Fruit fly (Drosophila melanogaster): ENCODE data around the gene CG13698.
A peak's percentile ranks its signal among the peaks of the same experiment; 100 is the strongest.

The CG13698 gene

DNA sequence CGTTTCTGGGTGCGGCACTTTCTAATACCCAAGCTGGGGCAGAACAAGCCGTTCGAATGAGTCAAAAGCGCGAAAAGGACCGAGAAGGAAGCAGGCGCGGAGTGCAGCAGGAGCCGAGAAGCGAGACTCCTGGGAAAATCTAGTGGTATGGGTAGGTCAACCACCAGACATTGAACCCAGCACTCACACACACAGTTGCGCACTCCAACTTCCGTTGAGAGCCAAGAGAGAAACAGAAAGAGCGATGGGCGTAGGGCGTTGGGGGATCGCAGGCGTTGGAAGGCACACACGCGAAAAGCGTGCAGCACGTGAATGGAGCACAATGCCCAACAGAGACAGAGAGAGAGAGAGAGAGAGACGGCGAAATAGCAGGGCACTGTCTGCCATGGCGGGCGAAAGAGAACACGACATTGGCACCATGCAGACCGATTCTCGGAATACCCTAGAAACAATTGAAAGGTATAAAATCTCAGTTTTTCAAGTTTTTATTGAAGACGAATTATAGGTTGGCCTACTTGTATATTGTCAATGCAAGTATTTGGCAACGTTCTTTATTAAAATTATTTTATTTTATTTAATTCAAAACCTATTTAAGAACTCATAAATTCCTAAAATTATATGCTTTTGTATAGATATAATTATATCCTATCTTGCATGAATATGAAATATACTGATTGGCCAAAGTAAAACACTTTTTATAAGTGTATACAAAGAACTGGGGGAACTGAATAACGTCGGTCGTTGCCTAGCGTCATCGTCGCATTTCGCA, 28.1 kb downstream of the CG13698 start (continued):
- no peak for TF ChIP-seq lov (optimal IDR thresholded peaks at IDR 0.05)
- TF ChIP-seq lov (GFP tag; IDR thresholded peaks at IDR 0.05): no peak
- no peak for TF ChIP-seq pros (GFP tag; optimal IDR thresholded peaks at IDR 0.05)
- TF ChIP-seq Dbx (GFP tag; IDR thresholded peaks at IDR 0.05): no peak
- TF ChIP-seq CG5953 (GFP tag; IDR thresholded peaks at IDR 0.05): no peak
- TF ChIP-seq zfh2 (GFP tag; optimal IDR thresholded peaks at IDR 0.05): no peak
- no peak for TF ChIP-seq pum (GFP tag; optimal IDR thresholded peaks at IDR 0.05)
- TF ChIP-seq salm (tag; optimal IDR thresholded peaks at IDR 0.05): no peak
- TF ChIP-seq otp (GFP tag; IDR thresholded peaks at IDR 0.05): no peak
- TF ChIP-seq ATbp (GFP tag; optimal IDR thresholded peaks at IDR 0.05): peak; percentile 50
- TF ChIP-seq rib (GFP tag; IDR thresholded peaks at IDR 0.05): no peak
- no peak for TF ChIP-seq CG6689 (GFP tag; IDR thresholded peaks at IDR 0.05)
- TF ChIP-seq seq (GFP tag; IDR thresholded peaks at IDR 0.05): no peak
- TF ChIP-seq BtbVII (GFP tag; optimal IDR thresholded peaks at IDR 0.05): peak; percentile 6
- TF ChIP-seq onecut (GFP tag; IDR thresholded peaks at IDR 0.05): no peak
- no peak for TF ChIP-seq nau (GFP tag; optimal IDR thresholded peaks at IDR 0.05)
- TF ChIP-seq jigr1 (GFP tag; IDR thresholded peaks at IDR 0.05): no peak
- TF ChIP-seq CG10267 (tag; optimal IDR thresholded peaks at IDR 0.05): peak; percentile 38
- no peak for TF ChIP-seq Neu2 (GFP tag; optimal IDR thresholded peaks at IDR 0.05; ENCODE audit: borderline replicate concordance)
- TF ChIP-seq dm (GFP tag; optimal IDR thresholded peaks at IDR 0.05): no peak
- TF ChIP-seq CG3847 (GFP tag; IDR thresholded peaks at IDR 0.05): no peak
- no peak for TF ChIP-seq CG12071 (GFP tag; optimal IDR thresholded peaks at IDR 0.05)
- no peak for TF ChIP-seq NC2α (GFP tag; optimal IDR thresholded peaks at IDR 0.05)
- no peak for TF ChIP-seq Usf (GFP tag; optimal IDR thresholded peaks at IDR 0.05)
- no peak for TF ChIP-seq CG2129 (GFP tag; IDR thresholded peaks at IDR 0.05; ENCODE audit: partially characterized antibody)
- TF ChIP-seq Dref (GFP tag; IDR thresholded peaks at IDR 0.05): no peak
- TF ChIP-seq CG13624 (GFP tag; optimal IDR thresholded peaks at IDR 0.05): no peak
- no peak for TF ChIP-seq z (GFP tag; IDR thresholded peaks at IDR 0.05)
- no peak for TF ChIP-seq CG14050 (GFP tag; IDR thresholded peaks at IDR 0.05)
- TF ChIP-seq lab (GFP tag; optimal IDR thresholded peaks at IDR 0.05): peak; percentile 19
- TF ChIP-seq CG17612 (GFP tag; IDR thresholded peaks at IDR 0.05): no peak
- TF ChIP-seq CG17328 (GFP tag; IDR thresholded peaks at IDR 0.05): no peak
- TF ChIP-seq CG6854 (GFP tag; optimal IDR thresholded peaks at IDR 0.05): no peak
- no peak for TF ChIP-seq eve (GFP tag; optimal IDR thresholded peaks at IDR 0.05)
- TF ChIP-seq CG7556 (GFP tag; optimal IDR thresholded peaks at IDR 0.05): no peak
- TF ChIP-seq BEAF-32 (GFP tag; optimal IDR thresholded peaks at IDR 0.05): no peak
- no peak for TF ChIP-seq stwl (tag; optimal IDR thresholded peaks at IDR 0.05)
- no peak for TF ChIP-seq Med (GFP tag)
- no peak for TF ChIP-seq CG12236 (GFP tag; optimal IDR thresholded peaks at IDR 0.05)
- no peak for TF ChIP-seq CG6272 (GFP tag; IDR thresholded peaks at IDR 0.05)
- TF ChIP-seq CG14667 (GFP tag; IDR thresholded peaks at IDR 0.05): no peak
- no peak for TF ChIP-seq TFAM (GFP tag; optimal IDR thresholded peaks at IDR 0.05)
- no peak for TF ChIP-seq CkIIα-i1 (GFP tag; IDR thresholded peaks at IDR 0.05)
- TF ChIP-seq H15 (GFP tag; IDR thresholded peaks at IDR 0.05): no peak
- no peak for TF ChIP-seq insv (GFP tag; optimal IDR thresholded peaks at IDR 0.05)
- TF ChIP-seq Meics (GFP tag; optimal IDR thresholded peaks at IDR 0.05): peak; percentile 46
- TF ChIP-seq CG10654 (GFP tag; optimal IDR thresholded peaks at IDR 0.05): no peak
- no peak for TF ChIP-seq schlank (tag; optimal IDR thresholded peaks at IDR 0.05)
- TF ChIP-seq CG2678 (tag; optimal IDR thresholded peaks at IDR 0.05): no peak
- no peak for TF ChIP-seq trh (GFP tag; optimal IDR thresholded peaks at IDR 0.05)
- no peak for TF ChIP-seq HLH3B (GFP tag; IDR thresholded peaks at IDR 0.05)
- no peak for TF ChIP-seq Awh (GFP tag; IDR thresholded peaks at IDR 0.05)
